Fruit fly (Drosophila melanogaster): ENCODE data around the gene CG32191.

Gene CG32191

dm6 chr3L:17791067-17791466 lies 17.9 kb downstream of the CG32191 start:
- TF ChIP-seq CG8159 (tag; optimal IDR thresholded peaks at IDR 0.05): no peak

DNA sequence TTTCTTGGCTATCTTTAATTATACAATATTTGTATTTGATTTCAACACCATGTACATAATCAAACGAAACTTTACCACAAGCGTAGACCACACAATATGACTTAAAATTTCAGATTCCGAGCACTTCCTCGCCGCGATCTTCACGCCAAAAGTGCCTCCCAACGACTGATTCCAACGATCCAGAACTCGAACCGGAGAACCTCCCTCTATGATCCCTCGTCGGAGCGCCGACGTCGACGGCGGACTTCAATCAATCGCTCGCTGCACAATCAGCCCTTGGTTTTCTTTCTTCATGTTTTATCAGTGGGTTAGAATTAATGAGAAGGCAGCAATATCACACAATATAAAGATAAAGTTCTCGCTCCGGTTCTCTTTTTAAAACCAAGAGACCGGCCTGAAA lies 45.0 kb downstream of the CG32191 start, which contains the start of the genes Adgf-A and Adgf-A2:
Gene Adgf-A, minus strand, starts transcription at position 172 of the 400 bp plus-strand sequence.
Gene Adgf-A2, minus strand, starts transcription at position 172 of the 400 bp plus-strand sequence.
- TF ChIP-seq EcR (GFP tag; optimal IDR thresholded peaks at IDR 0.05) (no peak), Snoo (tag; optimal IDR thresholded peaks at IDR 0.05) (no peak), gl (tag; optimal IDR thresholded peaks at IDR 0.05) (no peak), D1 (tag; optimal IDR thresholded peaks at IDR 0.05) (no peak), rn (GFP tag; IDR thresholded peaks at IDR 0.05) (no peak)

DNA sequence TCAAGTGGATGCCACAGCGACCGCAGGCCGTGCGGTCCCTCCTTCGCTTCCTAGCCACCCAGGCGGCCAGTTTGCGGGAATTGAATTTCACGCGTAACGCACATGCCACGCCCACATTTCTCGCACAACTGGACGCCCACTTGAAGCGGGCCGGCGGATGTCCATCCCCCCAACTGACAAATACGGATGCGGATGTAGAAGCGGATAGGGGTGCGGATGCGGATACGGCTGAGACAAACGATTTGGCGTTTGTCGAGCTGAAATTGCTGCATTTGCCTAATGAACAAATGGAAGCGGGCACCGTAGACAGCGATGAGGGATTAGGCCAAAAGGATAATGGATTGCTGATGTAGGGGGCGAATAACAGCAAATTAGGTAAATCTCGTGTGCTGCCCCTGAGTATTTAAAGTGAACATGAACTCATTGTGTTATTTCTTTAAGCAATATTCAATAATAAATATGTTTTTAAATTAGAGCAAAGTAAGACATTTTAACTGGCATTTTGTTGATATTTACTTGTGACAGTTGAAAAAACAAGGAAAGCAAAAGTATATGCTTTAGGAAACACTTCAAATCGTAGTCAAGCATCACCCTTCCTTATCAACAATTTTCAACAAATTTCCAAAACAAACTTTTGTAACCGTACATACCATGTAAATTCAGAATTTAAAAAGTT lies 49.7 kb downstream of the CG32191 start, which contains the start of gene CG32181:
Gene CG32181, plus strand, starts transcription at position 626 of the 676 bp plus-strand sequence.
- no peak for TF ChIP-seq CG13204 (GFP tag; optimal IDR thresholded peaks at IDR 0.05)
- no peak for TF ChIP-seq Ets98B (GFP tag; IDR thresholded peaks at IDR 0.05)
- no peak for TF ChIP-seq CG9948 (tag; optimal IDR thresholded peaks at IDR 0.05)
- TF ChIP-seq CG17806 (tag; optimal IDR thresholded peaks at IDR 0.05): no peak
- TF ChIP-seq CG8159 (tag; optimal IDR thresholded peaks at IDR 0.05): no peak
- no peak for TF ChIP-seq CG10348 (GFP tag; IDR thresholded peaks at IDR 0.05)
- no peak for TF ChIP-seq Pif1A (GFP tag; optimal IDR thresholded peaks at IDR 0.05)
- TF ChIP-seq CG14655 (GFP tag; optimal IDR thresholded peaks at IDR 0.05): no peak

DNA sequence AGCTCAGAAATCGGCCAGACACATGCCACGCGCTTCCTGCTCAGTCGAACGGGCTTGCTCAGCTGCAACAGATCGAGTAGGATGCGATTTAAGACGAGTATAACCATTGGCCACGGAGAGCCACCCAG lies 51.0 kb downstream of the CG32191 start, which contains the start of gene CG32182:
Gene CG32182, plus strand, starts transcription at position 29 of the 128 bp plus-strand sequence.
- TF ChIP-seq CG10348 (GFP tag; IDR thresholded peaks at IDR 0.05) (no peak), CG14655 (GFP tag; optimal IDR thresholded peaks at IDR 0.05) (no peak), EcR (GFP tag; optimal IDR thresholded peaks at IDR 0.05) (no peak), CG12605 (GFP tag; IDR thresholded peaks at IDR 0.05) (no peak), gl (tag; optimal IDR thresholded peaks at IDR 0.05) (no peak)

dm6 chr3L:17757156-17758083 lies 51.5 kb downstream of the CG32191 start:
- peak; percentile 71 for TF ChIP-seq Pif1B (GFP tag; optimal IDR thresholded peaks at IDR 0.05)
- peak; percentile 61 for TF ChIP-seq D1 (tag; optimal IDR thresholded peaks at IDR 0.05)
- peak; percentile 83 for TF ChIP-seq CG14655 (GFP tag; optimal IDR thresholded peaks at IDR 0.05)
- peak; percentile 72 for TF ChIP-seq Pif1A (GFP tag; optimal IDR thresholded peaks at IDR 0.05)
- peak; percentile 37; the same call in 1 of the 2 replicates for TF ChIP-seq CG32121 (GFP tag; IDR thresholded peaks at IDR 0.05)
- peak; percentile 25; the same call in 1 of the 2 replicates for TF ChIP-seq CG12605 (GFP tag; IDR thresholded peaks at IDR 0.05)
- peak; percentile 79 for TF ChIP-seq CG8301 (tag; optimal IDR thresholded peaks at IDR 0.05)
- TF ChIP-seq CG4496 (GFP tag; IDR thresholded peaks at IDR 0.05): peak; percentile 66; the same call in 1 of the 3 replicates
- no peak for TF ChIP-seq CG10348 (GFP tag; IDR thresholded peaks at IDR 0.05)
- TF ChIP-seq CG9948 (tag; optimal IDR thresholded peaks at IDR 0.05): peak; percentile 76
- peak; percentile 61 for TF ChIP-seq CG34367 (tag; optimal IDR thresholded peaks at IDR 0.05)
- TF ChIP-seq CG13204 (GFP tag; optimal IDR thresholded peaks at IDR 0.05): peak; percentile 19
- no peak for TF ChIP-seq Snoo (tag; optimal IDR thresholded peaks at IDR 0.05)
- peak; percentile 1 for TF ChIP-seq gl (tag; optimal IDR thresholded peaks at IDR 0.05)
- TF ChIP-seq rn (GFP tag; IDR thresholded peaks at IDR 0.05): no peak
- no peak; the same call in 1 of the 2 replicates for TF ChIP-seq Ets98B (GFP tag; IDR thresholded peaks at IDR 0.05)
- peak; percentile 47 for TF ChIP-seq EcR (GFP tag; optimal IDR thresholded peaks at IDR 0.05)
- peak; percentile 88 for TF ChIP-seq CG8159 (tag; optimal IDR thresholded peaks at IDR 0.05)
- peak; percentile 78 for TF ChIP-seq CG15710 (tag; optimal IDR thresholded peaks at IDR 0.05)
- no peak for TF ChIP-seq fd96Ca (GFP tag; IDR thresholded peaks at IDR 0.05)
- peak; percentile 70 for TF ChIP-seq CG17806 (tag; optimal IDR thresholded peaks at IDR 0.05)

Data from whole organism, pupa.